Fruit fly (Drosophila melanogaster) whole organism, embryonic: ENCODE measurements around the gene SmE.

ENCODE experiments used
- B-H1 ChIP-seq: fragments of 200-800 bp; sonication (Bioruptor generic); IDR thresholded peaks from 3 replicates; pipeline ENCODE4 v1.3.6; 2022; ENCODE audit warnings: missing biosample characterization, missing genetic modification characterization
- Bdp1 ChIP-seq: fragments of 200-800 bp; sonication (Bioruptor generic); optimal IDR thresholded peaks from 3 replicates; lab custom pipeline; 2016; ENCODE audit warnings: missing biosample characterization, missing genetic modification characterization
- BtbVII ChIP-seq: fragments of 200-800 bp; sonication (Bioruptor generic); optimal IDR thresholded peaks from 3 replicates; lab custom pipeline; 2017; ENCODE audit warnings: missing biosample characterization, mild to moderate bottlenecking, missing genetic modification characterization
- CG10267 ChIP-seq: fragments of 200-800 bp; sonication (Bioruptor generic); optimal IDR thresholded peaks from 2 replicates; lab custom pipeline; 2018; ENCODE audit warnings: missing biosample characterization, mild to moderate bottlenecking, missing genetic modification characterization, moderate library complexity
- CG10462 ChIP-seq: fragments of 200-800 bp; sonication (Bioruptor generic); optimal IDR thresholded peaks from 2 replicates; lab custom pipeline; 2016; ENCODE audit warnings: missing biosample characterization, missing genetic modification characterization
- CG11093 ChIP-seq: fragments of 200-800 bp; sonication (Bioruptor generic); IDR thresholded peaks from 3 replicates; pipeline ENCODE4 v1.3.6; 2022; ENCODE audit warnings: missing biosample characterization, missing genetic modification characterization
- CG11398 ChIP-seq: fragments of 200-800 bp; sonication (Bioruptor generic); optimal IDR thresholded peaks from 2 replicates; lab custom pipeline; 2016; ENCODE audit warnings: missing biosample characterization, missing genetic modification characterization
- CG11456 ChIP-seq: fragments of 200-800 bp; sonication (Bioruptor generic); IDR thresholded peaks from 3 replicates; pipeline ENCODE4 v1.3.6; 2022; ENCODE audit warnings: missing biosample characterization, missing genetic modification characterization
- CG12236 ChIP-seq: fragments of 200-800 bp; sonication (Bioruptor generic); optimal IDR thresholded peaks from 2 replicates; lab custom pipeline; 2016; ENCODE audit warnings: missing biosample characterization, missing genetic modification characterization
- CG13296 ChIP-seq: fragments of 200-800 bp; sonication (Bioruptor generic); optimal IDR thresholded peaks from 3 replicates; lab custom pipeline; 2018; ENCODE audit warnings: missing biosample characterization, mild to moderate bottlenecking, missing genetic modification characterization
- CG16779 ChIP-seq: fragments of 200-800 bp; sonication (Bioruptor generic); IDR thresholded peaks from 2 replicates; pipeline ENCODE4 v1.3.6; 2022; ENCODE audit warnings: missing biosample characterization, missing genetic modification characterization
- CG17186 ChIP-seq: fragments of 200-800 bp; sonication (Bioruptor generic); optimal IDR thresholded peaks from 3 replicates; lab custom pipeline; 2017; ENCODE audit warnings: missing biosample characterization, missing genetic modification reagents, missing genetic modification characterization
- CG17359 ChIP-seq: fragments of 200-800 bp; sonication (Bioruptor generic); optimal IDR thresholded peaks from 3 replicates; lab custom pipeline; 2018; ENCODE audit warnings: missing biosample characterization, mild to moderate bottlenecking, missing genetic modification characterization, moderate library complexity
- CG17385 ChIP-seq: fragments of 200-800 bp; sonication (Bioruptor generic); optimal IDR thresholded peaks from 3 replicates; lab custom pipeline; 2018; ENCODE audit warnings: missing biosample characterization, mild to moderate bottlenecking, missing genetic modification characterization
- CG17829 ChIP-seq: fragments of 200-800 bp; optimal IDR thresholded peaks from 2 replicates; lab custom pipeline; 2019; ENCODE audit warnings: missing biosample characterization, mild to moderate bottlenecking, missing genetic modification characterization, moderate library complexity
- CG1792 ChIP-seq: fragments of 200-800 bp; sonication (Bioruptor generic); optimal IDR thresholded peaks from 2 replicates; lab custom pipeline; 2016; ENCODE audit warnings: missing biosample characterization, missing genetic modification characterization
- CG30020 ChIP-seq: fragments of 200-800 bp; optimal IDR thresholded peaks from 2 replicates; lab custom pipeline; 2019; ENCODE audit warnings: missing biosample characterization, mild to moderate bottlenecking, missing genetic modification characterization, moderate library complexity
- CG33557 ChIP-seq: fragments of 200-800 bp; sonication (Bioruptor generic); optimal IDR thresholded peaks from 2 replicates; lab custom pipeline; 2019; ENCODE audit warnings: missing biosample characterization, mild to moderate bottlenecking, missing genetic modification characterization, moderate library complexity
- CG4730 ChIP-seq: fragments of 200-800 bp; sonication (Bioruptor generic); IDR thresholded peaks from 2 replicates; pipeline ENCODE4 v1.3.6; 2022; ENCODE audit warnings: missing biosample characterization, missing genetic modification characterization
- CG7839 ChIP-seq: fragments of 200-800 bp; sonication (Bioruptor generic); optimal IDR thresholded peaks from 3 replicates; lab custom pipeline; 2018; ENCODE audit warnings: missing biosample characterization, mild to moderate bottlenecking, missing genetic modification characterization, moderate library complexity
- CG8359 ChIP-seq: fragments of 200-800 bp; sonication (Bioruptor generic); optimal IDR thresholded peaks from 2 replicates; lab custom pipeline; 2017; ENCODE audit warnings: missing biosample characterization, mild to moderate bottlenecking, missing genetic modification characterization, borderline replicate concordance
- CG8924 ChIP-seq: fragments of 200-800 bp; optimal IDR thresholded peaks from 3 replicates; lab custom pipeline; 2019; ENCODE audit warnings: missing biosample characterization, mild to moderate bottlenecking, missing genetic modification characterization, moderate library complexity
- CG9817 ChIP-seq: fragments of 200-800 bp; sonication (Bioruptor generic); optimal IDR thresholded peaks from 2 replicates; lab custom pipeline; 2018; ENCODE audit warnings: missing biosample characterization, mild to moderate bottlenecking, missing genetic modification characterization, moderate library complexity
- CG9876 ChIP-seq: fragments of 200-800 bp; sonication (Bioruptor generic); optimal IDR thresholded peaks from 2 replicates; lab custom pipeline; 2016; ENCODE audit warnings: missing biosample characterization, missing genetic modification characterization
- E2f2 ChIP-seq: fragments of 200-800 bp; sonication (Bioruptor generic); IDR thresholded peaks from 2 replicates; pipeline ENCODE4 v1.3.6; 2022; ENCODE audit warnings: missing biosample characterization, missing genetic modification characterization
- Gug ChIP-seq: fragments of 200-800 bp; sonication (Bioruptor generic); IDR thresholded peaks from 4 replicates; pipeline ENCODE4 v1.3.6; 2022; ENCODE audit warnings: missing biosample characterization, missing genetic modification characterization
- HLH54F ChIP-seq: fragments of 200-800 bp; sonication (Bioruptor generic); optimal IDR thresholded peaks from 3 replicates; lab custom pipeline; 2016; ENCODE audit warnings: missing biosample characterization, missing genetic modification characterization
- Mrtf ChIP-seq: fragments of 200-800 bp; sonication (Bioruptor generic); IDR thresholded peaks from 3 replicates; pipeline ENCODE4 v1.3.6; 2022; ENCODE audit warnings: missing biosample characterization, missing genetic modification characterization
- Myb ChIP-seq: fragments of 200-800 bp; sonication (Bioruptor generic); optimal IDR thresholded peaks from 2 replicates; lab custom pipeline; 2016; ENCODE audit warnings: missing biosample characterization, missing genetic modification characterization
- Nf-YB ChIP-seq: fragments of 200-800 bp; sonication (Bioruptor generic); optimal IDR thresholded peaks from 3 replicates; lab custom pipeline; 2019; ENCODE audit warnings: missing biosample characterization, mild to moderate bottlenecking, missing genetic modification characterization, moderate library complexity
- PHDP ChIP-seq: fragments of 200-800 bp; sonication (Bioruptor generic); optimal IDR thresholded peaks from 3 replicates; lab custom pipeline; 2018; ENCODE audit warnings: missing biosample characterization, mild to moderate bottlenecking, missing genetic modification characterization, moderate library complexity
- Sin3A ChIP-seq: fragments of >200 bp; optimal IDR thresholded peaks from 2 replicates; lab custom pipeline; 2018
- Ssrp ChIP-seq: fragments of 200-800 bp; sonication (Bioruptor generic); optimal IDR thresholded peaks from 2 replicates; lab custom pipeline; 2018; ENCODE audit warnings: missing biosample characterization, mild to moderate bottlenecking, missing genetic modification characterization, moderate library complexity
- bcd ChIP-seq: fragments of 200-800 bp; sonication (Bioruptor generic); optimal IDR thresholded peaks from 2 replicates; lab custom pipeline; 2017; ENCODE audit warnings: missing biosample characterization, mild to moderate bottlenecking, missing genetic modification characterization
- bigmax ChIP-seq: fragments of 200-800 bp; sonication (Bioruptor generic); optimal IDR thresholded peaks from 2 replicates; lab custom pipeline; 2018; ENCODE audit warnings: missing biosample characterization, mild to moderate bottlenecking, missing genetic modification characterization
- cad ChIP-seq: fragments of >200 bp; optimal IDR thresholded peaks from 2 replicates; lab custom pipeline; 2017; ENCODE audit warnings: missing biosample characterization, missing genetic modification characterization
- chif ChIP-seq, 2 experiments: fragments of 200-800 bp; sonication (Bioruptor generic); optimal IDR thresholded peaks; 3 replicates each; lab custom pipeline; 2016; ENCODE audit warnings: missing biosample characterization in 2 of 2, missing genetic modification characterization in 2 of 2
- gcm2 ChIP-seq: fragments of 200-800 bp; sonication (Bioruptor generic); optimal IDR thresholded peaks from 2 replicates; lab custom pipeline; 2016; ENCODE audit warnings: missing biosample characterization, missing genetic modification characterization
- grn ChIP-seq: fragments of 200-800 bp; sonication (Bioruptor generic); optimal IDR thresholded peaks from 3 replicates; lab custom pipeline; 2017; ENCODE audit warnings: missing biosample characterization, missing genetic modification characterization
- lilli ChIP-seq: fragments of 200-800 bp; sonication (Bioruptor generic); optimal IDR thresholded peaks from 3 replicates; lab custom pipeline; 2016; ENCODE audit warnings: missing biosample characterization, missing genetic modification characterization
- nom ChIP-seq: fragments of 200-800 bp; sonication (Bioruptor generic); optimal IDR thresholded peaks from 2 replicates; lab custom pipeline; 2017; ENCODE audit warnings: missing biosample characterization, missing genetic modification characterization, mild to moderate bottlenecking, moderate library complexity, missing genetic modification reagents
- pita ChIP-seq: fragments of 200-800 bp; sonication (Bioruptor generic); optimal IDR thresholded peaks from 2 replicates; lab custom pipeline; 2017; ENCODE audit warnings: missing biosample characterization, mild to moderate bottlenecking, missing genetic modification characterization
- ro ChIP-seq: fragments of 200-800 bp; sonication (Bioruptor generic); IDR thresholded peaks from 2 replicates; pipeline ENCODE4 v1.3.6; 2022; ENCODE audit warnings: missing biosample characterization, missing genetic modification characterization
- run ChIP-seq: fragments of 200-800 bp; sonication (Bioruptor generic); optimal IDR thresholded peaks from 3 replicates; lab custom pipeline; 2018; ENCODE audit warnings: missing biosample characterization, mild to moderate bottlenecking, missing genetic modification characterization
- scrt ChIP-seq: fragments of 200-800 bp; sonication (Bioruptor generic); optimal IDR thresholded peaks from 2 replicates; lab custom pipeline; 2018; ENCODE audit warnings: missing biosample characterization, mild to moderate bottlenecking, missing genetic modification characterization, moderate library complexity
- sens ChIP-seq: fragments of 200-800 bp; sonication (Bioruptor generic); peaks from one replicate; lab custom pipeline; 2016; ENCODE audit warnings: missing biosample characterization, missing genetic modification characterization
- seq ChIP-seq: fragments of 200-800 bp; sonication (Bioruptor generic); IDR thresholded peaks from 2 replicates; pipeline ENCODE4 v1.3.6; 2022; ENCODE audit warnings: missing biosample characterization, missing genetic modification characterization
- slou ChIP-seq: fragments of 200-800 bp; sonication (Bioruptor generic); optimal IDR thresholded peaks from 3 replicates; lab custom pipeline; 2016; ENCODE audit warnings: missing biosample characterization, missing genetic modification characterization
- sna ChIP-seq: fragments of 200-800 bp; sonication (Bioruptor generic); IDR thresholded peaks from 2 replicates; pipeline ENCODE4 v1.3.6; 2022; ENCODE audit warnings: missing biosample characterization, missing genetic modification characterization; ENCODE audit not compliant: partially characterized antibody
- wor ChIP-seq: fragments of 200-800 bp; sonication (Bioruptor generic); IDR thresholded peaks from 2 replicates; pipeline ENCODE4 v1.3.6; 2022; ENCODE audit warnings: missing biosample characterization, missing genetic modification characterization

Gene SmE

DNA sequence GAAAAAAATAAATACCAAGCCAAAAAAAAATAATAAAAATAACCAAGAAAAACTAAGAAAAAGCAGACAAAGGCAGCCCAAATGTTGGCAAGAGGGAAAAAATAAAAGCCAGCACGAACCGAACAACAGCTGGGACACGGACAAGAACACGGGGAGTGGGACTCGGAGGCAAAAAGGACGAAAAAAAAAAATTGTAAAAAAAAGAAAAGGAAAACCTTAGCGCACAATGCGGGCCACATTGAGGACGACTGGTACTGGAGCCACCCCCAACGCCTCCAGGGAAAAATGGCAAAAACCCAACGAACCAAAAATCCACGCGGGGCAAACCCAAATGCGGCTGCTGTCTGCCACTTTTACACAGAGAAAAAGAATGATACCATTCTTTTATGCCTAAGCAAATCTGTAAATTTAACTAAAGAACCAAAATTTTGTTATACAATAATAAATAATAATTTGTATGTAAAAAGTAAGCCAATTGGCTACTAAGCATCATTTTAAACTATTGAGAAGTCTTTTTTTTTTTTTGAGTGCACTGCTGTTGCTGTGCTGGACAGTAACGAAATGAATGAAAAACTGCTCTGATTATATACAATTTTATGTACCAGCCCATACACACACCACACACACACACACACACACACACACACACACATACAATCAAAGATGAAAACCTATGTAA is 47.0 kb upstream of the SmE start (continued):
- TF ChIP-seq CG17385 = peak; percentile 51
- TF ChIP-seq CG9876 = no peak
- peak; percentile 62 for TF ChIP-seq ro (GFP tag; lab: Robert Waterston, UW)
- peak; percentile 83 for TF ChIP-seq bcd (GFP tag; lab: Kevin White, UChicago)
- TF ChIP-seq scrt (GFP tag; lab: Kevin White, UChicago) = peak; percentile 86
- no peak for TF ChIP-seq bigmax (GFP tag; lab: Kevin White, UChicago)
- TF ChIP-seq CG33557 (GFP tag; lab: Kevin White, UChicago) = no peak
- no peak for TF ChIP-seq CG12236 (GFP tag; lab: Kevin White, UChicago)
- peak; percentile 22 for TF ChIP-seq HLH54F (GFP tag; lab: Kevin White, UChicago)
- no peak for TF ChIP-seq run (tag; lab: Kevin White, UChicago)
- peak; percentile 79 for TF ChIP-seq CG11456 (GFP tag; lab: Robert Waterston, UW)
- peak; percentile 2 for TF ChIP-seq Nf-YB (GFP tag; lab: Kevin White, UChicago)
- TF ChIP-seq nom (GFP tag; lab: Kevin White, UChicago) = peak; percentile 69
- TF ChIP-seq CG10267 (tag; lab: Kevin White, UChicago) = peak; percentile 37
- TF ChIP-seq BtbVII (GFP tag; lab: Kevin White, UChicago) = peak; percentile 83
- peak; percentile 73 for TF ChIP-seq seq
- TF ChIP-seq lilli = peak; percentile 71
- peak; percentile 3 for TF ChIP-seq CG8359
- TF ChIP-seq chif (GFP tag; optimal IDR thresholded peaks at IDR 0.05; lab: Kevin White, UChicago) = peak in 1 of 2 experiments; percentile 30
- TF ChIP-seq CG10462 = no peak
- TF ChIP-seq PHDP (tag; lab: Kevin White, UChicago) = peak; percentile 68
- TF ChIP-seq CG17829 (tag; lab: Kevin White, UChicago) = peak; percentile 57
- TF ChIP-seq gcm2 (GFP tag; lab: Kevin White, UChicago) = no peak
- peak; percentile 88 for TF ChIP-seq CG7839 (tag; lab: Kevin White, UChicago)
- TF ChIP-seq Mrtf = peak; percentile 65; the same call in 1 of the 3 replicates
- TF ChIP-seq B-H1 (GFP tag; lab: Robert Waterston, UW) = peak; percentile 77
- TF ChIP-seq CG9817 (tag; lab: Kevin White, UChicago) = peak; percentile 50
- TF ChIP-seq CG8924 (tag; lab: Kevin White, UChicago) = peak; percentile 60
- TF ChIP-seq CG13296 (GFP tag; lab: Kevin White, UChicago) = peak; percentile 90
- TF ChIP-seq CG11093 = peak; percentile 64; the same call in 1 of the 3 replicates
- peak; percentile 63 for TF ChIP-seq slou (GFP tag; lab: Kevin White, UChicago)
- TF ChIP-seq pita (GFP tag; lab: Kevin White, UChicago) = no peak
- TF ChIP-seq cad (GFP tag; lab: Kevin White, UChicago) = no peak
- no peak; the same call in 1 of the 2 replicates for TF ChIP-seq CG16779 (GFP tag; lab: Robert Waterston, UW)
- TF ChIP-seq CG4730 = peak; percentile 73
- no peak for TF ChIP-seq CG1792
- TF ChIP-seq CG17359 (tag; lab: Kevin White, UChicago) = peak; percentile 82
- peak; percentile 12 for TF ChIP-seq Ssrp
- peak; percentile 80 for TF ChIP-seq sens (GFP tag; lab: Kevin White, UChicago)
- TF ChIP-seq grn = peak; percentile 10
- TF ChIP-seq Myb = no peak
- TF ChIP-seq E2f2 (GFP tag; lab: Robert Waterston, UW) = peak; percentile 33; the same call in 1 of the 2 replicates
- no peak for TF ChIP-seq Sin3A (lab: Kevin White, UChicago)
- TF ChIP-seq Gug (GFP tag; lab: Robert Waterston, UW) = peak; percentile 57; the same call in 2 of the 4 replicates
- TF ChIP-seq CG30020 (tag; lab: Kevin White, UChicago) = no peak
- TF ChIP-seq CG17186 (GFP tag; lab: Kevin White, UChicago) = no peak
- no peak for TF ChIP-seq sna (GFP tag; lab: Robert Waterston, UW)
- TF ChIP-seq wor (GFP tag; lab: Robert Waterston, UW) = peak; percentile 25; the same call in 1 of the 2 replicates
- TF ChIP-seq Bdp1 (GFP tag; lab: Kevin White, UChicago) = no peak
- no peak for TF ChIP-seq CG11398 (GFP tag; lab: Kevin White, UChicago)
